Worm (Caenorhabditis elegans) whole organism, L2 larva: ENCODE results near the gene Y105C5B.1413.

Experiments
- C34F6.9 ChIP-seq: fragments of 150-350 bp; optimal IDR thresholded peaks from 2 replicates; lab custom pipeline; 2014; ENCODE audit warnings: missing biosample characterization, missing genetic modification characterization
- F13H6.1 ChIP-seq: sonication (generic microtip); optimal IDR thresholded peaks from 2 replicates; lab custom pipeline; 2016; ENCODE audit warnings: missing genetic modification characterization, missing compliant biosample characterization
- Y55F3AM.14 ChIP-seq: fragments of 200-800 bp; sonication (Bioruptor generic); optimal IDR thresholded peaks from 2 replicates; lab custom pipeline; 2018; ENCODE audit warnings: mild to moderate bottlenecking, missing genetic modification characterization, missing compliant biosample characterization
- ZK546.5 ChIP-seq: sonication (generic microtip); optimal IDR thresholded peaks from 2 replicates; lab custom pipeline; 2017; ENCODE audit warnings: missing biosample characterization, missing genetic modification characterization
- alr-1 ChIP-seq: fragments of 150-350 bp; optimal IDR thresholded peaks from 2 replicates; lab custom pipeline; 2014; ENCODE audit warnings: missing biosample characterization, missing genetic modification characterization
- aly-2 ChIP-seq: fragments of 150-350 bp; optimal IDR thresholded peaks from 2 replicates; lab custom pipeline; 2014; ENCODE audit warnings: missing biosample characterization, missing genetic modification characterization
- ama-1 ChIP-seq: fragments of 150-350 bp; optimal IDR thresholded peaks from 2 replicates; lab custom pipeline; 2018; ENCODE audit warnings: inconsistent platforms
- blmp-1 ChIP-seq: sonication (generic microtip); optimal IDR thresholded peaks from 2 replicates; lab custom pipeline; 2017; ENCODE audit warnings: missing genetic modification characterization, mild to moderate bottlenecking, missing compliant biosample characterization, antibody characterized with exemption, moderate library complexity; ENCODE audit not compliant: insufficient read depth
- ceh-16 ChIP-seq: fragments of 150-350 bp; optimal IDR thresholded peaks from 2 replicates; lab custom pipeline; 2014; ENCODE audit warnings: missing biosample characterization, missing genetic modification characterization
- ceh-82 ChIP-seq: fragments of 150-350 bp; optimal IDR thresholded peaks from 2 replicates; lab custom pipeline; 2014; ENCODE audit warnings: missing biosample characterization, missing genetic modification characterization
- crh-2 ChIP-seq: sonication (generic microtip); optimal IDR thresholded peaks from 2 replicates; lab custom pipeline; 2017; ENCODE audit warnings: missing biosample characterization, missing genetic modification characterization
- dmd-4 ChIP-seq: sonication (generic microtip); optimal IDR thresholded peaks from 2 replicates; lab custom pipeline; 2017; ENCODE audit warnings: missing biosample characterization, missing genetic modification characterization
- elt-3 ChIP-seq: sonication (generic microtip); optimal IDR thresholded peaks from 2 replicates; lab custom pipeline; 2017; ENCODE audit warnings: missing biosample characterization, missing genetic modification characterization
- fos-1 ChIP-seq: fragments of 150-350 bp; optimal IDR thresholded peaks from 2 replicates; lab custom pipeline; 2014; ENCODE audit warnings: missing biosample characterization, missing genetic modification characterization
- gmeb-1 ChIP-seq: fragments of 150-350 bp; optimal IDR thresholded peaks from 2 replicates; lab custom pipeline; 2014; ENCODE audit warnings: missing biosample characterization, missing genetic modification characterization
- lin-11 ChIP-seq: fragments of 150-350 bp; sonication (generic microtip); optimal IDR thresholded peaks from 2 replicates; lab custom pipeline; 2014; ENCODE audit warnings: missing biosample characterization, missing genetic modification characterization, inconsistent platforms, mixed read lengths
- lin-13 ChIP-seq: fragments of 150-350 bp; optimal IDR thresholded peaks from 2 replicates; lab custom pipeline; 2014; ENCODE audit warnings: missing biosample characterization, missing genetic modification reagents, missing genetic modification characterization
- lin-39 ChIP-seq: fragments of 150-350 bp; optimal IDR thresholded peaks from 2 replicates; lab custom pipeline; 2014; ENCODE audit warnings: missing biosample characterization, missing genetic modification reagents, missing genetic modification characterization
- mdl-1 ChIP-seq, 2 experiments: fragments of 150-350 bp in 1 of 2; sonication (generic microtip) in 1 of 2; optimal IDR thresholded peaks; 2 replicates each; lab custom pipeline; 2017; ENCODE audit warnings: missing biosample characterization in 2 of 2, missing genetic modification characterization in 2 of 2
- nhr-10 ChIP-seq: sonication (generic microtip); optimal IDR thresholded peaks from 2 replicates; lab custom pipeline; 2017; ENCODE audit warnings: missing biosample characterization, missing genetic modification characterization
- nhr-11 ChIP-seq: fragments of 150-350 bp; optimal IDR thresholded peaks from 2 replicates; lab custom pipeline; 2014; ENCODE audit warnings: missing biosample characterization, missing genetic modification characterization
- nhr-12 ChIP-seq: fragments of 150-350 bp; optimal IDR thresholded peaks from 2 replicates; lab custom pipeline; 2014; ENCODE audit warnings: missing biosample characterization, missing genetic modification characterization
- nhr-129 ChIP-seq: fragments of 150-350 bp; optimal IDR thresholded peaks from 2 replicates; lab custom pipeline; 2014; ENCODE audit warnings: missing biosample characterization, missing genetic modification characterization
- nhr-21 ChIP-seq: fragments of 150-350 bp; optimal IDR thresholded peaks from 2 replicates; lab custom pipeline; 2014; ENCODE audit warnings: missing biosample characterization, missing genetic modification characterization
- nhr-23 ChIP-seq: fragments of 150-350 bp; optimal IDR thresholded peaks from 2 replicates; lab custom pipeline; 2014; ENCODE audit warnings: missing biosample characterization, missing genetic modification reagents, missing genetic modification characterization
- nhr-237 ChIP-seq: fragments of 150-350 bp; optimal IDR thresholded peaks from 2 replicates; lab custom pipeline; 2014; ENCODE audit warnings: missing biosample characterization, missing genetic modification characterization
- nhr-25 ChIP-seq: fragments of 150-350 bp; sonication (generic microtip); optimal IDR thresholded peaks from 3 replicates; lab custom pipeline; 2014; ENCODE audit warnings: missing biosample characterization, missing genetic modification characterization
- nhr-6 ChIP-seq: fragments of 150-350 bp; optimal IDR thresholded peaks from 2 replicates; lab custom pipeline; 2014; ENCODE audit warnings: missing biosample characterization, missing genetic modification characterization
- nhr-77 ChIP-seq: fragments of 150-350 bp; optimal IDR thresholded peaks from 2 replicates; lab custom pipeline; 2014; ENCODE audit warnings: missing biosample characterization, missing genetic modification characterization
- sem-4 ChIP-seq: fragments of 150-350 bp; optimal IDR thresholded peaks from 2 replicates; lab custom pipeline; 2014; ENCODE audit warnings: missing biosample characterization, missing genetic modification reagents, missing genetic modification characterization
- skn-1 ChIP-seq: sonication (generic microtip); optimal IDR thresholded peaks from 2 replicates; lab custom pipeline; 2017; ENCODE audit warnings: missing biosample characterization, missing genetic modification characterization
- sma-3 ChIP-seq: sonication (generic microtip); optimal IDR thresholded peaks from 2 replicates; lab custom pipeline; 2016; ENCODE audit warnings: missing genetic modification reagents, missing genetic modification characterization, missing compliant biosample characterization
- sma-9 ChIP-seq, 2 experiments: fragments of 150-350 bp in 1 of 2; sonication (generic microtip) in 1 of 2; optimal IDR thresholded peaks; 2 replicates each; lab custom pipeline; 2014 to 2016; ENCODE audit warnings: missing genetic modification characterization in 2 of 2, mild to moderate bottlenecking in 1 of 2, missing biosample characterization in 1 of 2, missing compliant biosample characterization in 1 of 2, missing genetic modification reagents in 1 of 2, moderate library complexity in 1 of 2
- snpc-4 ChIP-seq: fragments of 150-350 bp; optimal IDR thresholded peaks from 2 replicates; lab custom pipeline; 2014; ENCODE audit warnings: missing biosample characterization, missing genetic modification characterization
- unc-39 ChIP-seq: fragments of 150-350 bp; optimal IDR thresholded peaks from 2 replicates; lab custom pipeline; 2014; ENCODE audit warnings: missing biosample characterization, missing genetic modification characterization
- unc-55 ChIP-seq: fragments of 150-350 bp; sonication (generic microtip); optimal IDR thresholded peaks from 3 replicates; lab custom pipeline; 2014; ENCODE audit warnings: missing biosample characterization, missing genetic modification reagents, missing genetic modification characterization
- unc-62 ChIP-seq: fragments of 150-350 bp; optimal IDR thresholded peaks from 2 replicates; lab custom pipeline; 2014; ENCODE audit warnings: missing biosample characterization, missing genetic modification reagents, missing genetic modification characterization
- ztf-1 ChIP-seq: fragments of 200-800 bp; sonication (Bioruptor generic); conservative IDR thresholded peaks from 2 replicates; pipeline ENCODE4 v1.3.6; 2022; ENCODE audit warnings: missing genetic modification characterization, missing compliant biosample characterization
- ztf-11 ChIP-seq: sonication (generic microtip); optimal IDR thresholded peaks from 2 replicates; lab custom pipeline; 2017; ENCODE audit warnings: missing biosample characterization, missing genetic modification characterization
- ztf-4 ChIP-seq: fragments of 150-350 bp; optimal IDR thresholded peaks from 2 replicates; lab custom pipeline; 2014; ENCODE audit warnings: missing biosample characterization, missing genetic modification characterization

The Y105C5B.1413 gene

DNA sequence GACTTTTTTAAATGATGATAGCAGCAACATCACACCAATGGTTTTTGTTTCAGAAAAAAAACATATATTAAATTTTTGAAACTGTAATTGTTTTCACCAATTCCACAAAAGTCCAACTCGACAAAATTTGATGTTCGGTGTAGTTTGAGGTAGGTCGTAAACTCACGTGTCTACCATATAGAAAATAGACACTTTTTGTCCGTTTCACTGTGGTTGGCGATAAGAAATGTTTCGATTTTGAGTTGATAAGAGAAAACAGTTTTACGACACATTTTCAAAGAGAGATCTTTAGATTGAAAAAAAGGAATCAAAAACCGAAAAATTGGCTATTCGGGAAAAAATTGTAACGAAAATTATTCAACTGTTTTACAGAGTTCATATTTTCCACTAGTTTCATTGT lies 6.0 kb downstream of the Y105C5B.1413 start:
- TF ChIP-seq ztf-1 (GFP tag; lab: Robert Waterston, UW) (no peak), Y55F3AM.14 (no peak), unc-55 (GFP tag; lab: Kevin White, UChicago) (no peak), crh-2 (tag; lab: Kevin White, UChicago) (peak; percentile 53), snpc-4 (tag; lab: Kevin White, UChicago) (no peak), fos-1 (tag; lab: Kevin White, UChicago) (peak; percentile 63), dmd-4 (tag; lab: Kevin White, UChicago) (no peak), sma-9 (GFP tag; optimal IDR thresholded peaks at IDR 0.05; lab: Kevin White, UChicago) (peak; percentile 78), sma-9 (tag; optimal IDR thresholded peaks at IDR 0.05; lab: Kevin White, UChicago) (no peak), C34F6.9 (tag; lab: Kevin White, UChicago) (no peak), blmp-1 (tag; lab: Kevin White, UChicago) (no peak), ceh-82 (tag; lab: Kevin White, UChicago) (no peak)

DNA sequence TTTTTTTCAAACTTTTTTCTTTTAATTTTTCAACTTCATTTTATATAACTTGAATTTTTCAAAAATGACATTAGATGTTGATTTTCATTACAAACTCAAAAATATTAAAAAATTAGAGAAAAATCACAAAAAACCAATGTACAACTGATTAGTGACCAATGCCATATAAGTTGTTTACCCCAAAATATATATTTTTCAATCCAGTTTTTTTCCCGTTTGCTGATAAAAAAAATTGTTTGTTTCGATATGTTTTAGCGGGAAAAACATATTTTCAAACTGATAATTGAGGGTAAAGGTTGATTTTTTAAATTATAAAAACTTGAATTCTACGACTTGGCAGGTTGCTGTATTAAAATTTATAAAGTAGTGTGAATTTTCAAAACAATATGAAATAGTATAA lies 7.6 kb downstream of the Y105C5B.1413 start:
- TF ChIP-seq skn-1 (tag; lab: Kevin White, UChicago) (no peak), unc-55 (GFP tag; lab: Kevin White, UChicago) (no peak), elt-3 (tag; lab: Kevin White, UChicago) (no peak), snpc-4 (tag; lab: Kevin White, UChicago) (no peak), lin-13 (GFP tag; lab: Kevin White, UChicago) (no peak), alr-1 (no peak)

DNA sequence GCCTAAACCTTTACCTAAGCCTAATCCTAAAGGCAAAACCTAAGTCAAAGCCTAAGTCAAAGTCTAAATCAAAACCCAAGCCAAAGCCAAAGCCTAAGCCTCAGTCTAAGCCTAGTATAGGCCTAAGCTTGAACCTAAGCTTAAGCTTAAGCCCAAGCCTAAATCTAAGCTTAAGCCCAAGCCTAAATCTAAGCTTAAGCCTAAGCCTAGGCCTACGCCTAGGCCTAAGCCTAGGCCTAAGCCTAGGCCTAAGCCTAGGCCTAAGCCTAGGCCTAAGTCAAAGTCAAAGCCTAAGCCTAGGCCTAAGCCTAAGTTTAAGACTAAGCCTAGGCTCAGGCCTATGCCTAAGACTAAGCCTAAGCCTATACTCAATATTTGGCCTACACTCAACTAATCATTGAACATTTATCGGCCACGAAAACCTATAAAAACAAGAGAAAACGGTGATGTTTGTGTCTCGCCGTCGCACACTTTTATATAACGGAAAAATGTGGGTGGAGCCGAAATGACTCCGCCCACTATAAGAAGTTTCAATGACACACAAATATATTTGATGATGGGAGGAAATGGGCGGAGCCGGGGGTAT lies 11.5 kb downstream of the Y105C5B.1413 start:
- TF ChIP-seq sma-9 (GFP tag; optimal IDR thresholded peaks at IDR 0.05; lab: Kevin White, UChicago) (peak; percentile 2), sma-9 (tag; optimal IDR thresholded peaks at IDR 0.05; lab: Kevin White, UChicago) (no peak), unc-39 (tag; lab: Kevin White, UChicago) (no peak), ama-1 (lab: Kevin White, UChicago) (peak; percentile 91)

DNA sequence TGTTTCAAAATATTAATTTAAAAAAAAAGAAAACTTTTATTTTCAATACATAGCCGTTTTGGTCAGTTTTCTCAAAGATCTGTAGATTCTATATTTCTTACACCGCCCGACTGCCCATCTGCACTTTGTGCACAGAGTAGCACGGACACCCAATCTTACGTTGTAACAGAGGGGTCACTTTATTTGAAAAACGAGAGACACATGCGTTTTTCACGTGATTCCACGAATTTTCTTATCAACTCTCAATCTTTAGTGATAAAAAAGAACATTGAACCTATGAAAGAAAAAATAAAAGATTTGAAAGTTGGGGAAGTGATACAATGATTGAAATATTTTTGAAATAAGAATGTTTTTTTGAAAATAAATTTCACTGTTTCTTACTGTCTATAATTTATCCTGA lies 13.1 kb downstream of the Y105C5B.1413 start:
- TF ChIP-seq sma-3 (GFP tag; lab: Kevin White, UChicago) (peak; percentile 4), nhr-129 (peak; percentile 25), alr-1 (no peak), nhr-25 (tag; lab: Kevin White, UChicago) (no peak), F13H6.1 (peak; percentile 68), fos-1 (tag; lab: Kevin White, UChicago) (no peak), gmeb-1 (tag; lab: Kevin White, UChicago) (peak; percentile 1), unc-62 (GFP tag; lab: Kevin White, UChicago) (no peak), nhr-21 (tag; lab: Kevin White, UChicago) (peak; percentile 36), sma-9 (GFP tag; optimal IDR thresholded peaks at IDR 0.05; lab: Kevin White, UChicago) (peak; percentile 82), sma-9 (tag; optimal IDR thresholded peaks at IDR 0.05; lab: Kevin White, UChicago) (no peak), ceh-82 (tag; lab: Kevin White, UChicago) (no peak), ama-1 (lab: Kevin White, UChicago) (peak; percentile 50)
- TF ChIP-seq, all 48 proteins: peak for 7

DNA sequence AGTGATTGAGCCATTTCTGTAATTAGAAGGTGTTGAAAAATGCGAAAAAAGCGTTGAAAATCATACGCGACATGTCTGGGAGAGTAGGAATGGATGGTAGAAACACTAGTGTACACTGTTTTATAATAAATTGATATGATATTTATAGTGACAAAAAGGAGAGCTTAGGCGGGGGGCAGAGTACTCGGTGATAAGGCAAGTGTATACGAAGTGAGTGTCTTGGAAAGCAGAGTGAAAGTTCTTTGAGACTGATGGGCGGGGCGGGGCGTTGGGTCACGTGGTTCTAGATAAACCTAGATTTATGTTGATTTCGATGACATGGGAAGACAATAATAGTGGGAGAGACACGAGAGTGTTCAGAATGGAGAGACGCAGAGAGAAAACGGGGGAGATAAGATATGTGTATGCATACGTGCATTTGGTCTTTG lies 13.8 kb downstream of the Y105C5B.1413 start, which contains the start of gene gln-3:
gln-3 (minus strand) TSS at position 73 of the 428 bp plus-strand sequence.
- peak; percentile 95 for TF ChIP-seq blmp-1 (tag; lab: Kevin White, UChicago)
- TF ChIP-seq ceh-82 (tag; lab: Kevin White, UChicago): no peak
- TF ChIP-seq Y55F3AM.14: no peak
- peak; percentile 66 for TF ChIP-seq nhr-21 (tag; lab: Kevin White, UChicago)
- no peak for TF ChIP-seq ceh-16 (tag; lab: Kevin White, UChicago)
- no peak for TF ChIP-seq ztf-11
- no peak for TF ChIP-seq ztf-4
- TF ChIP-seq gmeb-1 (tag; lab: Kevin White, UChicago): peak; percentile 58
- no peak for TF ChIP-seq nhr-10
- no peak for TF ChIP-seq C34F6.9 (tag; lab: Kevin White, UChicago)
- TF ChIP-seq dmd-4 (tag; lab: Kevin White, UChicago): no peak
- TF ChIP-seq fos-1 (tag; lab: Kevin White, UChicago): no peak
- TF ChIP-seq lin-11: no peak
- TF ChIP-seq sma-9 (GFP tag; optimal IDR thresholded peaks at IDR 0.05; lab: Kevin White, UChicago): peak; percentile 79
- TF ChIP-seq sma-9 (tag; optimal IDR thresholded peaks at IDR 0.05; lab: Kevin White, UChicago): no peak
- TF ChIP-seq ZK546.5 (tag; lab: Kevin White, UChicago): no peak
- peak; percentile 2 for TF ChIP-seq nhr-25 (tag; lab: Kevin White, UChicago)
- no peak for TF ChIP-seq lin-39 (tag; lab: Kevin White, UChicago)
- TF ChIP-seq mdl-1 (tag; optimal IDR thresholded peaks at IDR 0.05; lab: Kevin White, UChicago): no peak
- peak; percentile 90 for TF ChIP-seq ama-1 (lab: Kevin White, UChicago)
- no peak for TF ChIP-seq unc-39 (tag; lab: Kevin White, UChicago)
- no peak for TF ChIP-seq nhr-77
- TF ChIP-seq aly-2 (tag; lab: Kevin White, UChicago): no peak
- TF ChIP-seq skn-1 (tag; lab: Kevin White, UChicago): no peak
- no peak for TF ChIP-seq sem-4 (tag; lab: Kevin White, UChicago)
- no peak for TF ChIP-seq nhr-23
- TF ChIP-seq crh-2 (tag; lab: Kevin White, UChicago): peak; percentile 30
- no peak for TF ChIP-seq nhr-11
- no peak for TF ChIP-seq nhr-237
- TF ChIP-seq unc-55 (GFP tag; lab: Kevin White, UChicago): no peak
- TF ChIP-seq nhr-6: no peak
- peak; percentile 51 for TF ChIP-seq F13H6.1
- TF ChIP-seq snpc-4 (tag; lab: Kevin White, UChicago): no peak
- no peak for TF ChIP-seq nhr-12
